Worm (Caenorhabditis elegans) whole organism, late embryonic: ENCODE data around the gene pdr-1.

Experiments used
- mec-3 ChIP-seq: sonication (generic microtip); optimal IDR thresholded peaks from 2 replicates; lab custom pipeline; 2016; ENCODE audit warnings: borderline replicate concordance, missing genetic modification characterization, missing compliant biosample characterization
- ref-2 ChIP-seq: sonication (generic microtip); optimal IDR thresholded peaks from 2 replicates; lab custom pipeline; 2016; ENCODE audit warnings: missing genetic modification characterization, missing compliant biosample characterization

DNA sequence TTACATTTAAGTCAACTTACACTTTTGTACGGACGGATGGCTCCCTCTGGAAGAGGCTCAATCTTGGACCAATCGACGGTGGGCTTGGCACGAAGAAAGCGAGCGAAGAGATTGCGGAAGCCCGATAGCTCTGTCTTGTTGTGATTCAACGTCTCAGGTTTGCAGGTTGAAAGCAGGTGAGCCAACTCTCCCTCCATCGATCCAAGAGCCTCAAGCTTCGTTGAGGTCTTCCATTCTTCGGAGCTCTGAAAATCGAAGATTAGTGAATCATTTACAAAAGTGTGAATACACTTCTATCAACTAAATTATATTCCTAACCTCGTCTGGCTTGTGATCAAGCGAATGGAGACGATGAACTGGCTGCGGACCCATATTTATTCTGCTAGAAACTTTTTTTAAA, 5.5 kb upstream of the pdr-1 start:
- TF ChIP-seq mec-3 (tag; lab: Kevin White, UChicago) (no peak), ref-2 (tag; lab: Kevin White, UChicago) (no peak)
